Fruit fly (Drosophila melanogaster) whole organism, wandering third instar larva: ENCODE measurements around the gene CG31915.
A peak's percentile ranks its signal among the peaks of the same experiment; 100 is the strongest.

Experiments used
- Abd-B ChIP-seq: fragments of >200 bp; optimal IDR thresholded peaks from 2 replicates; lab custom pipeline; 2017; ENCODE audit warnings: missing biosample characterization, missing genetic modification characterization
- CG32264 ChIP-seq: fragments of 200-800 bp; sonication (Bioruptor generic); optimal IDR thresholded peaks from 2 replicates; lab custom pipeline; 2016; ENCODE audit warnings: missing biosample characterization, missing genetic modification characterization
- CG9705 ChIP-seq: fragments of 200-800 bp; sonication (Bioruptor generic); optimal IDR thresholded peaks from 2 replicates; lab custom pipeline; 2018; ENCODE audit warnings: missing biosample characterization, mild to moderate bottlenecking, missing genetic modification characterization
- CrebA ChIP-seq: fragments of 200-800 bp; sonication (Bioruptor generic); optimal IDR thresholded peaks from 2 replicates; lab custom pipeline; 2016; ENCODE audit warnings: missing biosample characterization, mild to moderate bottlenecking, missing genetic modification characterization, borderline replicate concordance
- Dfd ChIP-seq: fragments of >200 bp; optimal IDR thresholded peaks from 2 replicates; lab custom pipeline; 2017; ENCODE audit warnings: missing biosample characterization, missing genetic modification characterization
- Dif ChIP-seq: fragments of 200-275, 200-300 bp; sonication (Bioruptor generic); optimal IDR thresholded peaks from 2 replicates; lab custom pipeline; 2018; ENCODE audit warnings: missing biosample characterization, missing genetic modification characterization; ENCODE audit not compliant: partially characterized antibody
- GATAd ChIP-seq: sonication (Bioruptor generic); optimal IDR thresholded peaks from 2 replicates; lab custom pipeline; 2016; ENCODE audit warnings: missing biosample characterization, missing genetic modification characterization
- HLH106 ChIP-seq: fragments of 200-800 bp; optimal IDR thresholded peaks from 3 replicates; lab custom pipeline; 2019; ENCODE audit warnings: missing biosample characterization, mild to moderate bottlenecking, missing genetic modification characterization, moderate library complexity
- Hnf4 ChIP-seq: fragments of 200-800 bp; sonication (Bioruptor generic); optimal IDR thresholded peaks from 2 replicates; lab custom pipeline; 2016; ENCODE audit warnings: missing biosample characterization, mild to moderate bottlenecking, missing genetic modification characterization
- Hr78 ChIP-seq: fragments of >200 bp; optimal IDR thresholded peaks from 2 replicates; lab custom pipeline; 2017; ENCODE audit warnings: missing biosample characterization, missing genetic modification characterization
- Hr83 ChIP-seq: fragments of 200-300 bp; sonication (Bioruptor generic); optimal IDR thresholded peaks from 2 replicates; lab custom pipeline; 2016; ENCODE audit warnings: missing biosample characterization, mild to moderate bottlenecking, missing genetic modification characterization, moderate library complexity; ENCODE audit not compliant: poor library complexity, severe bottlenecking
- Jra ChIP-seq: sonication (Bioruptor generic); optimal IDR thresholded peaks from 2 replicates; lab custom pipeline; 2016; ENCODE audit warnings: missing biosample characterization, missing genetic modification characterization
- Mio ChIP-seq: sonication (Bioruptor generic); optimal IDR thresholded peaks from 2 replicates; lab custom pipeline; 2016; ENCODE audit warnings: missing biosample characterization, missing genetic modification characterization
- Myc ChIP-seq: fragments of >200 bp; optimal IDR thresholded peaks from 2 replicates; lab custom pipeline; 2017
- N ChIP-seq: fragments of >200 bp; optimal IDR thresholded peaks from 2 replicates; lab custom pipeline; 2018; ENCODE audit warnings: missing biosample characterization, missing external identifiers, missing genetic modification characterization
- OdsH ChIP-seq: fragments of 200-800 bp; sonication (Bioruptor generic); optimal IDR thresholded peaks from 2 replicates; lab custom pipeline; 2016; ENCODE audit warnings: missing biosample characterization, mild to moderate bottlenecking, missing genetic modification characterization
- Rel ChIP-seq, 2 experiments: fragments of 200-800 bp; sonication (Bioruptor generic) in 1 of 2; optimal IDR thresholded peaks; 2 replicates in 1 of 2; 3 replicates in 1 of 2; lab custom pipeline; 2016 to 2019; ENCODE audit warnings: mild to moderate bottlenecking in 2 of 2, missing biosample characterization in 2 of 2, missing genetic modification characterization in 2 of 2, moderate library complexity in 1 of 2
- Sp1 ChIP-seq: fragments of 200-800 bp; sonication (Bioruptor generic); optimal IDR thresholded peaks from 3 replicates; lab custom pipeline; 2019; ENCODE audit warnings: missing biosample characterization, mild to moderate bottlenecking, missing genetic modification characterization, moderate library complexity
- Vsx2 ChIP-seq: fragments of 200-300, 225-300 bp; sonication (Bioruptor generic); optimal IDR thresholded peaks from 2 replicates; lab custom pipeline; 2018; ENCODE audit warnings: missing biosample characterization, missing genetic modification characterization; ENCODE audit not compliant: partially characterized antibody
- br ChIP-seq: fragments of 200-800 bp; sonication (Bioruptor generic); optimal IDR thresholded peaks from 2 replicates; lab custom pipeline; 2016; ENCODE audit warnings: missing biosample characterization, missing genetic modification characterization
- brk ChIP-seq: fragments of 200-800 bp; sonication (Bioruptor generic); optimal IDR thresholded peaks from 2 replicates; lab custom pipeline; 2016; ENCODE audit warnings: missing biosample characterization, mild to moderate bottlenecking, missing genetic modification characterization
- dl ChIP-seq, 2 experiments: fragments of 175-275, 200-275 bp in 1 of 2; fragments of 200-275 bp in 1 of 2; sonication (Bioruptor generic); optimal IDR thresholded peaks; lab custom pipeline; 2018; ENCODE audit warnings: mild to moderate bottlenecking in 2 of 2, missing biosample characterization in 2 of 2, missing genetic modification characterization in 2 of 2, moderate library complexity in 2 of 2; ENCODE audit not compliant: partially characterized antibody in 2 of 2, insufficient read depth in 1 of 2
- dmrt93B ChIP-seq: fragments of 200-800 bp; sonication (Bioruptor generic); optimal IDR thresholded peaks from 2 replicates; lab custom pipeline; 2018; ENCODE audit warnings: missing biosample characterization, mild to moderate bottlenecking, missing genetic modification characterization
- dsf ChIP-seq: sonication (Bioruptor generic); optimal IDR thresholded peaks from 2 replicates; lab custom pipeline; 2016; ENCODE audit warnings: missing biosample characterization, missing genetic modification characterization, borderline replicate concordance
- ey ChIP-seq: fragments of 200-800 bp; sonication (Bioruptor generic); optimal IDR thresholded peaks from 2 replicates; lab custom pipeline; 2016; ENCODE audit warnings: missing biosample characterization, missing genetic modification characterization
- foxo ChIP-seq, 2 experiments: fragments of 200-800 bp; sonication (Bioruptor generic); optimal IDR thresholded peaks; 2 replicates in 1 of 2; 3 replicates in 1 of 2; lab custom pipeline; 2016 to 2017; ENCODE audit warnings: missing biosample characterization in 2 of 2, missing genetic modification characterization in 2 of 2
- fru ChIP-seq: fragments of 200-800 bp; sonication (Bioruptor generic); optimal IDR thresholded peaks from 3 replicates; lab custom pipeline; 2016; ENCODE audit warnings: missing biosample characterization, mild to moderate bottlenecking, missing genetic modification characterization
- h ChIP-seq: fragments of 200-800 bp; sonication (Bioruptor generic); optimal IDR thresholded peaks from 3 replicates; lab custom pipeline; 2016; ENCODE audit warnings: missing biosample characterization, mild to moderate bottlenecking, missing genetic modification characterization
- jim ChIP-seq: fragments of 175-275, 200-325 bp; sonication (Bioruptor generic); optimal IDR thresholded peaks from 2 replicates; lab custom pipeline; 2016; ENCODE audit warnings: missing biosample characterization, mild to moderate bottlenecking, missing genetic modification characterization
- lola ChIP-seq: fragments of >200 bp; optimal IDR thresholded peaks from 2 replicates; lab custom pipeline; 2017; ENCODE audit warnings: missing biosample characterization, missing genetic modification characterization
- pan ChIP-seq: fragments of >200 bp; optimal IDR thresholded peaks from 2 replicates; lab custom pipeline; 2017
- psq ChIP-seq: fragments of 200-800 bp; sonication (Bioruptor generic); optimal IDR thresholded peaks from 3 replicates; lab custom pipeline; 2017; ENCODE audit warnings: missing biosample characterization, mild to moderate bottlenecking, missing genetic modification characterization, moderate library complexity
- rgr ChIP-seq: fragments of 200-800 bp; sonication (Bioruptor generic); optimal IDR thresholded peaks from 3 replicates; lab custom pipeline; 2016; ENCODE audit warnings: missing biosample characterization, mild to moderate bottlenecking, missing genetic modification characterization
- sage ChIP-seq: fragments of 200-800 bp; sonication (Bioruptor generic); optimal IDR thresholded peaks from 2 replicates; lab custom pipeline; 2016; ENCODE audit warnings: missing biosample characterization, mild to moderate bottlenecking, missing genetic modification characterization
- sv ChIP-seq: fragments of 200-800 bp; sonication (Bioruptor generic); optimal IDR thresholded peaks from 3 replicates; lab custom pipeline; 2016; ENCODE audit warnings: missing biosample characterization, missing genetic modification characterization
- tai ChIP-seq: sonication (Bioruptor generic); optimal IDR thresholded peaks from 2 replicates; lab custom pipeline; 2016; ENCODE audit warnings: missing biosample characterization, missing genetic modification characterization
- usp ChIP-seq: fragments of >200 bp; optimal IDR thresholded peaks from 2 replicates; lab custom pipeline; 2017; ENCODE audit warnings: missing biosample characterization, missing genetic modification characterization
- woc ChIP-seq: sonication (Bioruptor generic); optimal IDR thresholded peaks from 2 replicates; lab custom pipeline; 2016; ENCODE audit warnings: missing biosample characterization, mild to moderate bottlenecking, missing genetic modification characterization

CG31915 gene

DNA sequence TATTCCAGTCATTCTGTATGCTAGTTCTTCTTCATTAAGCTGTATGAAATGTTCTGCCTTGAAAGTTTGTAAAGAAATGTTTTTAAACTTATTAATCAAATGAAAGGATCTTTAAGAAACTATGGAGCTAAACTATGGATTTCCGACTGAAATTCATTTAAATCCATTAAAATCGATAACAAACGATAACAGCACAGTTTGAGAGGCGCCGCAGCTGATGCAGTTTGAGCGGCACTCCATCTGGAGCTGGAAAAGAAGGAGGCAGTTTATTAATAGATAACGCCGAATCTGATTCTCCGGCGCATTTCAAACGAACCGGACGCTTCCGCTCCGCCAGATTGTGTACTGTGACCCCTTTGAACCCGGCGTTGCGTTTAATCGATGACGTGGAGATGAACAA, at the start of gene CG31915:
CG31915 (plus strand) TSS at position 263 of the 400 bp plus-strand sequence.
- peak; percentile 76 for TF ChIP-seq Myc
- no peak for TF ChIP-seq Jra
- TF ChIP-seq, all 38 proteins: peak for 1

DNA sequence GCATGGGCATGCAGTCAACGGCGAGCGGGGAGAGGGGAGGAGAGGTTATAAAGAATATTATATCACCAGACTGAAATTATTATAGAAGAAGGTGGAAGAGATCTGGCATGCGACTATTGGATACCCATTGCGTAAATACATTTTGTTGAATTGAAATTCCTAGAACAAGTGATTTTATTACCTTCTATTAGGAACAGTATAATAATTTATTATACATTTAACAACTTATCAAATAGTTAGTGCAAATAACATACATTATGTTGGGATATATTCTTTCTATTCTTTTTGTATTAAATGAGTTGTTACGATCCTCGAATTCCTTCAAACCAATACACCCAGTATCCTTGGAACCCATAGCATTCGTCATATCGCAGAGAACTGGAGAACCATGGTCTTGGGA, 49.6 kb upstream of the CG31915 start:
- TF ChIP-seq Hr83 (GFP tag; lab: Kevin White, UChicago) (no peak), Mio (no peak), tai (GFP tag; lab: Kevin White, UChicago) (no peak), ey (GFP tag; lab: Kevin White, UChicago) (no peak), pan (lab: Kevin White, UChicago) (no peak)

dm6 chr2L:5479128-5479527, 48.8 kb upstream of the CG31915 start:
- TF ChIP-seq Mio (no peak), sage (no peak), CG32264 (GFP tag; lab: Kevin White, UChicago) (no peak), Vsx2 (no peak), Sp1 (no peak), dmrt93B (GFP tag; lab: Kevin White, UChicago) (no peak), Rel (GFP tag; optimal IDR thresholded peaks at IDR 0.05; lab: Kevin White, UChicago) (no peak), Rel (tag; optimal IDR thresholded peaks at IDR 0.05; lab: Kevin White, UChicago) (no peak), fru (no peak), HLH106 (tag; lab: Kevin White, UChicago) (no peak), tai (GFP tag; lab: Kevin White, UChicago) (no peak), br (no peak), CG9705 (GFP tag; lab: Kevin White, UChicago) (no peak), rgr (GFP tag; lab: Kevin White, UChicago) (no peak), psq (GFP tag; lab: Kevin White, UChicago) (no peak), Dif (no peak)

DNA sequence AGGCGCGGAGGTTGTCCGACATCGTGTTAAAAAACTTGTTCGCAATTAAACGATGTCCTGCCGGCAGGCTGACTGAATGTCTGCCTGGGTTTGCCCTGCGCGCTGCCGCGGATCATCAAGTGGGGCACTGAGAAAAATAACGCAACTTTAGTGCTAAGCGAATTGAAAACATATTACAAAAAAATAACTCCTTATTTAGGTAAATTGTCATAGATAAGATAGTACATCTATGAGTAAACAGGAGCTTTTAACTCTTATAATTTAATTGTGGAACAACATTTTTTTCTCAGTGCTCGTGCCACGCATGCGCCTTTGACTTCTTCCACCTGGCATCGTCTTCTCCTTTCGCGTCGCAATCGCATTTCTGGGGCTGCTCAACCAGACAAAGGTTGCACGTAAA, 48.0 kb upstream of the CG31915 start:
- TF ChIP-seq jim (GFP tag; lab: Kevin White, UChicago) (no peak), br (peak; percentile 68), dsf (GFP tag; lab: Kevin White, UChicago) (no peak), foxo (GFP tag; optimal IDR thresholded peaks at IDR 0.05; lab: Kevin White, UChicago) (peak in 1 of 2 experiments; percentile 82), tai (GFP tag; lab: Kevin White, UChicago) (no peak), HLH106 (tag; lab: Kevin White, UChicago) (peak; percentile 62), Sp1 (peak; percentile 63), Dif (no peak), N (GFP tag; lab: Kevin White, UChicago) (no peak), psq (GFP tag; lab: Kevin White, UChicago) (peak; percentile 35), sage (no peak), Abd-B (GFP tag; lab: Kevin White, UChicago) (no peak), woc (GFP tag; lab: Kevin White, UChicago) (peak; percentile 35), dl (GFP tag; optimal IDR thresholded peaks at IDR 0.05; lab: Kevin White, UChicago; ENCODE audit: insufficient read depth in 1 of 2, partially characterized antibody in 2 of 2) (no peak), brk (no peak), rgr (GFP tag; lab: Kevin White, UChicago) (peak; percentile 58), Mio (no peak), CrebA (GFP tag; lab: Kevin White, UChicago) (no peak), OdsH (GFP tag; lab: Kevin White, UChicago) (peak; percentile 56), usp (GFP tag; lab: Kevin White, UChicago) (no peak), Hnf4 (peak; percentile 43), ey (GFP tag; lab: Kevin White, UChicago) (peak; percentile 69), CG32264 (GFP tag; lab: Kevin White, UChicago) (no peak), fru (peak; percentile 76), sv (no peak), pan (lab: Kevin White, UChicago) (no peak), Hr78 (GFP tag; lab: Kevin White, UChicago) (no peak), h (GFP tag; lab: Kevin White, UChicago) (peak; percentile 64), lola (GFP tag; lab: Kevin White, UChicago) (no peak), Vsx2 (no peak), CG9705 (GFP tag; lab: Kevin White, UChicago) (peak; percentile 9), Rel (GFP tag; optimal IDR thresholded peaks at IDR 0.05; lab: Kevin White, UChicago) (no peak), Rel (tag; optimal IDR thresholded peaks at IDR 0.05; lab: Kevin White, UChicago) (no peak), Jra (no peak), Hr83 (GFP tag; lab: Kevin White, UChicago) (no peak), dmrt93B (GFP tag; lab: Kevin White, UChicago) (peak; percentile 25), GATAd (GFP tag; lab: Kevin White, UChicago) (no peak), Dfd (GFP tag; lab: Kevin White, UChicago) (no peak), Myc (no peak)
